Worm (Caenorhabditis elegans) whole organism, L1 larva: ENCODE results near the gene F54C9.3.

ENCODE experiments used
- F16B12.6 ChIP-seq: fragments of 150-350 bp; optimal IDR thresholded peaks from 2 replicates; lab custom pipeline; 2014; ENCODE audit warnings: missing biosample characterization, missing genetic modification characterization
- blmp-1 ChIP-seq: fragments of 150-350 bp; optimal IDR thresholded peaks from 2 replicates; lab custom pipeline; 2014; ENCODE audit warnings: missing biosample characterization, missing genetic modification characterization
- dsc-1 ChIP-seq: sonication (generic microtip); optimal IDR thresholded peaks from 2 replicates; lab custom pipeline; 2016; ENCODE audit warnings: mild to moderate bottlenecking, missing genetic modification characterization, missing compliant biosample characterization
- elt-3 ChIP-seq, 6 experiments: fragments of 150-350 bp in 1 of 6; sonication (generic microtip); optimal IDR thresholded peaks; 2 replicates each; lab custom pipeline; 2017 to 2018; ENCODE audit warnings: missing biosample characterization in 6 of 6, missing genetic modification characterization in 6 of 6, inconsistent platforms in 1 of 6
- hpl-2 ChIP-seq: fragments of 150-350 bp; optimal IDR thresholded peaks from 2 replicates; lab custom pipeline; 2014; ENCODE audit warnings: missing biosample characterization, missing genetic modification reagents, missing genetic modification characterization
- lir-3 ChIP-seq: sonication (generic microtip); optimal IDR thresholded peaks from 2 replicates; lab custom pipeline; 2016; ENCODE audit warnings: mild to moderate bottlenecking, missing genetic modification characterization, moderate library complexity, missing compliant biosample characterization; ENCODE audit not compliant: poor library complexity
- mdl-1 ChIP-seq, 2 experiments: fragments of 150-350 bp; optimal IDR thresholded peaks; 2 replicates each; lab custom pipeline; 2014 to 2017; ENCODE audit warnings: missing biosample characterization in 2 of 2, missing genetic modification characterization in 2 of 2, inconsistent platforms in 1 of 2
- nhr-76 ChIP-seq: sonication (generic microtip); optimal IDR thresholded peaks from 2 replicates; lab custom pipeline; 2017; ENCODE audit warnings: missing biosample characterization, missing genetic modification characterization
- nhr-77 ChIP-seq: fragments of 150-350 bp; optimal IDR thresholded peaks from 2 replicates; lab custom pipeline; 2014; ENCODE audit warnings: missing biosample characterization, missing genetic modification characterization
- nhr-90 ChIP-seq: sonication (generic microtip); optimal IDR thresholded peaks from 2 replicates; lab custom pipeline; 2016; ENCODE audit warnings: mild to moderate bottlenecking, missing genetic modification characterization, missing compliant biosample characterization; ENCODE audit not compliant: poor library complexity
- unc-86 ChIP-seq: sonication (generic microtip); optimal IDR thresholded peaks from 2 replicates; lab custom pipeline; 2016; ENCODE audit warnings: missing genetic modification characterization, missing compliant biosample characterization
- vab-15 ChIP-seq: sonication (generic microtip); optimal IDR thresholded peaks from 2 replicates; lab custom pipeline; 2017; ENCODE audit warnings: missing genotype, mild to moderate bottlenecking, missing genetic modification characterization, missing compliant biosample characterization

Gene F54C9.3

DNA sequence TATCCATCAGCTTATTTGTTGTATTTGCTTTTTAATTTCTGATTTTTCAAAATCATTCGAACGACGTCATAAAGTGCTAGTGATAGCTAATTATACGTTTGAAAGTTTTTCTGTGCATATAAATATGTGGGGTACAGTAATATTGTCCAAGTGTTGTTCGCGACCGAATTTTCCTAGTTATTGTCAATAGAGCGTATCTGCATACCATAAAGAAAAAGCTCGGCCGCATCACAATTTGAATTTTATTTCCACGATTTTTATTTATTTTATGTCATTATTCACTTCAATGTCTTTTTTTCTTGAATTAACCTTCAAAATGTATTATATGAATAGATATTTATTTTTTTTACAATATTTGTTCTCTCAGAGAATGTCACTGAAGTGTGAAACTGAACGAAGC is 49.9 kb downstream of the F54C9.3 start, which contains the start of gene rnh-2 (continued):
- no peak for TF ChIP-seq hpl-2 (GFP tag; lab: Kevin White, UChicago)
- peak in 2 of 6 experiments; percentile 21 to 27 for TF ChIP-seq elt-3 (tag; optimal IDR thresholded peaks at IDR 0.05; lab: Kevin White, UChicago)
- peak; percentile 55 for TF ChIP-seq nhr-90 (tag; lab: Kevin White, UChicago)
- peak; percentile 65 for TF ChIP-seq F16B12.6
- peak; percentile 85 for TF ChIP-seq lir-3 (tag; lab: Kevin White, UChicago)
- TF ChIP-seq nhr-77 (tag; lab: Kevin White, UChicago) = peak; percentile 42
- TF ChIP-seq mdl-1 (tag; optimal IDR thresholded peaks at IDR 0.05; lab: Kevin White, UChicago) = no peak
- TF ChIP-seq blmp-1 (tag; lab: Kevin White, UChicago) = peak; percentile 53
- no peak for TF ChIP-seq vab-15 (tag; lab: Kevin White, UChicago)
- no peak for TF ChIP-seq nhr-76 (tag; lab: Kevin White, UChicago)
- TF ChIP-seq unc-86 = no peak
- no peak for TF ChIP-seq dsc-1 (tag; lab: Kevin White, UChicago)
- TF ChIP-seq, all 84 proteins: peak for 40
